Fruit fly (Drosophila melanogaster): ENCODE results near the gene lectin-21Cb.

- TF ChIP-seq CG8632 (GFP tag; optimal IDR thresholded peaks at IDR 0.05) (no peak), Blimp-1 (GFP tag; optimal IDR thresholded peaks at IDR 0.05) (no peak), CG6808 (GFP tag; optimal IDR thresholded peaks at IDR 0.05) (no peak), Met (GFP tag; optimal IDR thresholded peaks at IDR 0.05) (no peak)
These were observed 9.2 kb upstream of the lectin-21Cb start for dm6 chr2L:630177-630576.

All from whole organism, prepupa.